Fruit fly (Drosophila melanogaster) whole organism, embryonic: ENCODE results near the gene Nepl20.

Experiments
- CG2875 ChIP-seq: fragments of 200-800 bp; sonication (Bioruptor generic); optimal IDR thresholded peaks from 2 replicates; lab custom pipeline; 2017; ENCODE audit warnings: missing biosample characterization, mild to moderate bottlenecking, missing genetic modification characterization, missing genetic modification reagents
- CG2889 ChIP-seq: fragments of 200-800 bp; sonication (Bioruptor generic); IDR thresholded peaks from 3 replicates; pipeline ENCODE4 v1.3.6; 2022; ENCODE audit warnings: missing biosample characterization, missing genetic modification characterization
- CG6175 ChIP-seq: fragments of 200-800 bp; sonication (Bioruptor generic); IDR thresholded peaks from 3 replicates; pipeline ENCODE4 v1.3.6; 2022; ENCODE audit warnings: missing biosample characterization, missing genetic modification characterization
- CG6654 ChIP-seq: fragments of 200-800 bp; sonication (Bioruptor generic); optimal IDR thresholded peaks from 2 replicates; lab custom pipeline; 2017; ENCODE audit warnings: missing biosample characterization, mild to moderate bottlenecking, missing genetic modification characterization
- CG8478 ChIP-seq: fragments of >200 bp; optimal IDR thresholded peaks from 2 replicates; lab custom pipeline; 2018
- Fer1 ChIP-seq: fragments of 200-800 bp; sonication (Bioruptor generic); optimal IDR thresholded peaks from 2 replicates; lab custom pipeline; 2017; ENCODE audit warnings: missing biosample characterization, mild to moderate bottlenecking, missing genetic modification characterization
- GATAe ChIP-seq: fragments of 200-800 bp; sonication (Bioruptor generic); conservative IDR thresholded peaks from 2 replicates; pipeline ENCODE4 v1.3.6; 2022; ENCODE audit warnings: missing biosample characterization, missing genetic modification characterization
- Hr39 ChIP-seq: fragments of >200 bp; optimal IDR thresholded peaks from 2 replicates; lab custom pipeline; 2017
- kay ChIP-seq: fragments of 200-800 bp; sonication (Bioruptor generic); optimal IDR thresholded peaks from 2 replicates; lab custom pipeline; 2016; ENCODE audit warnings: missing biosample characterization, missing genetic modification characterization
- peb ChIP-seq: fragments of 200-800 bp; sonication (Bioruptor generic); IDR thresholded peaks from 2 replicates; pipeline ENCODE4 v1.3.6; 2022; ENCODE audit warnings: missing biosample characterization, missing genetic modification characterization
- slou ChIP-seq: fragments of 200-800 bp; sonication (Bioruptor generic); optimal IDR thresholded peaks from 3 replicates; lab custom pipeline; 2016; ENCODE audit warnings: missing biosample characterization, missing genetic modification characterization
- wor ChIP-seq: fragments of 200-800 bp; sonication (Bioruptor generic); IDR thresholded peaks from 2 replicates; pipeline ENCODE4 v1.3.6; 2022; ENCODE audit warnings: missing biosample characterization, missing genetic modification characterization

dm6 chr3R:28904816-28905435 is 24.3 kb downstream of the Nepl20 start:
- TF ChIP-seq Fer1 (GFP tag; lab: Kevin White, UChicago) (no peak), GATAe (GFP tag; lab: Robert Waterston, UW) (0 out of 2 replicates have a peak, but pooled peaks have one; percentile 29), slou (peak; percentile 25), peb (GFP tag; lab: Robert Waterston, UW) (peak; percentile 35; the same call in 1 of the 2 replicates), CG2889 (GFP tag; lab: Robert Waterston, UW) (peak; percentile 88), Hr39 (lab: Kevin White, UChicago) (no peak), CG8478 (lab: Kevin White, UChicago) (no peak), CG2875 (GFP tag; lab: Kevin White, UChicago) (peak; percentile 30), CG6654 (peak; percentile 15), CG6175 (no peak; the same call in 2 of the 3 replicates), kay (GFP tag; lab: Kevin White, UChicago) (peak; percentile 38), wor (peak; percentile 55)
